Worm (Caenorhabditis elegans) whole organism, L4 larva: ENCODE results near the gene unc-26.

Source experiments
- F26F4.8 ChIP-seq: fragments of 200-800 bp; sonication (Bioruptor generic); conservative IDR thresholded peaks from 2 replicates; pipeline ENCODE4 v1.3.6; 2022; ENCODE audit warnings: missing genetic modification characterization, missing compliant biosample characterization
- T20F7.1 ChIP-seq: fragments of 200-800 bp; sonication (Bioruptor generic); optimal IDR thresholded peaks from 2 replicates; lab custom pipeline; 2018; ENCODE audit warnings: mild to moderate bottlenecking, missing genetic modification characterization, missing compliant biosample characterization
- Y105C5A.15 ChIP-seq: fragments of 200-800 bp; sonication (Bioruptor generic); IDR thresholded peaks from 2 replicates; pipeline ENCODE4 v1.3.6; 2022; ENCODE audit warnings: missing genetic modification characterization, missing compliant biosample characterization
- Y75B8A.6 ChIP-seq: fragments of 200-800 bp; sonication (Bioruptor generic); IDR thresholded peaks from 2 replicates; pipeline ENCODE4 v1.3.6; 2022; ENCODE audit warnings: missing genetic modification reagents, missing genetic modification characterization, missing compliant biosample characterization
- aha-1 ChIP-seq: fragments of 150-350 bp; peaks from one replicate; lab custom pipeline; 2014; ENCODE audit warnings: missing biosample characterization, missing genetic modification characterization
- ceh-20 ChIP-seq: fragments of 200-800 bp; sonication (Bioruptor generic); IDR thresholded peaks from 2 replicates; pipeline ENCODE4 v1.3.6; 2022; ENCODE audit warnings: missing genetic modification reagents, missing genetic modification characterization, missing compliant biosample characterization
- ces-1 ChIP-seq: fragments of 150-350 bp; sonication (generic microtip); optimal IDR thresholded peaks from 4 replicates; lab custom pipeline; 2014; ENCODE audit warnings: missing biosample characterization, missing genetic modification reagents, missing genetic modification characterization
- ctbp-1 ChIP-seq: fragments of 200-800 bp; sonication (Bioruptor generic); IDR thresholded peaks from 2 replicates; pipeline ENCODE4 v1.3.6; 2022; ENCODE audit warnings: missing genetic modification reagents, missing genetic modification characterization, missing compliant biosample characterization
- daf-16 ChIP-seq, 3 experiments: sonication (generic microtip); optimal IDR thresholded peaks; 2 replicates each; lab custom pipeline; 2016 to 2017; ENCODE audit warnings: missing genetic modification characterization in 3 of 3, missing genetic modification reagents in 3 of 3, mild to moderate bottlenecking in 2 of 3, missing compliant biosample characterization in 2 of 3, missing biosample characterization in 1 of 3, moderate library complexity in 1 of 3
- daf-8 ChIP-seq: fragments of 200-800 bp; sonication (Bioruptor generic); IDR thresholded peaks from 2 replicates; pipeline ENCODE4 v1.3.6; 2022; ENCODE audit warnings: missing genetic modification characterization, missing compliant biosample characterization
- dmd-6 ChIP-seq: fragments of 200-800 bp; sonication (Bioruptor generic); IDR thresholded peaks from 2 replicates; pipeline ENCODE4 v1.3.6; 2022; ENCODE audit warnings: missing genetic modification reagents, missing genetic modification characterization, missing compliant biosample characterization
- duxl-1 ChIP-seq: sonication (generic microtip); optimal IDR thresholded peaks from 2 replicates; lab custom pipeline; 2016; ENCODE audit warnings: mild to moderate bottlenecking, missing genetic modification characterization, moderate library complexity, missing compliant biosample characterization; ENCODE audit not compliant: poor library complexity
- dve-1 ChIP-seq: sonication (generic microtip); optimal IDR thresholded peaks from 2 replicates; lab custom pipeline; 2017; ENCODE audit warnings: antibody characterized with exemption, mild to moderate bottlenecking, missing genetic modification characterization, missing compliant biosample characterization; ENCODE audit not compliant: insufficient read depth
- egl-27 ChIP-seq: sonication (generic microtip); optimal IDR thresholded peaks from 3 replicates; lab custom pipeline; 2017; ENCODE audit warnings: missing biosample characterization, missing genetic modification reagents, missing genetic modification characterization
- fkh-10 ChIP-seq: fragments of 150-350 bp; optimal IDR thresholded peaks from 2 replicates; lab custom pipeline; 2014; ENCODE audit warnings: missing biosample characterization, missing genetic modification reagents, missing genetic modification characterization
- fos-1 ChIP-seq: fragments of 150-350 bp; optimal IDR thresholded peaks from 2 replicates; lab custom pipeline; 2014; ENCODE audit warnings: missing biosample characterization, missing genetic modification characterization
- gei-8 ChIP-seq: fragments of 200-800 bp; sonication (Bioruptor generic); optimal IDR thresholded peaks from 2 replicates; lab custom pipeline; 2018; ENCODE audit warnings: mild to moderate bottlenecking, missing genetic modification characterization, missing compliant biosample characterization
- hif-1 ChIP-seq, 2 experiments: sonication (generic microtip); optimal IDR thresholded peaks; 2 replicates each; lab custom pipeline; 2016 to 2017; ENCODE audit warnings: missing compliant biosample characterization in 2 of 2, missing genetic modification characterization in 2 of 2, missing genetic modification reagents in 2 of 2, missing genotype in 2 of 2, mild to moderate bottlenecking in 1 of 2
- hlh-11 ChIP-seq: fragments of 200-800 bp; sonication (Bioruptor generic); optimal IDR thresholded peaks from 2 replicates; lab custom pipeline; 2018; ENCODE audit warnings: mild to moderate bottlenecking, missing genetic modification characterization, missing compliant biosample characterization
- hmg-1.1 ChIP-seq: fragments of 200-800 bp; sonication (Bioruptor generic); IDR thresholded peaks from 2 replicates; pipeline ENCODE4 v1.3.6; 2022; ENCODE audit warnings: missing genetic modification reagents, missing genetic modification characterization, missing compliant biosample characterization
- jun-1 ChIP-seq: fragments of 150-350 bp; optimal IDR thresholded peaks from 2 replicates; lab custom pipeline; 2014; ENCODE audit warnings: missing biosample characterization, missing genetic modification reagents, missing genetic modification characterization
- lin-1 ChIP-seq: fragments of 200-800 bp; sonication (Bioruptor generic); IDR thresholded peaks from 2 replicates; pipeline ENCODE4 v1.3.6; 2022; ENCODE audit warnings: missing genetic modification reagents, missing genetic modification characterization, missing compliant biosample characterization
- lin-38 ChIP-seq: fragments of 200-800 bp; sonication (Bioruptor generic); IDR thresholded peaks from 2 replicates; pipeline ENCODE4 v1.3.6; 2022; ENCODE audit warnings: missing genetic modification reagents, missing genetic modification characterization, missing compliant biosample characterization
- lin-39 ChIP-seq: fragments of 150-350 bp; optimal IDR thresholded peaks from 2 replicates; lab custom pipeline; 2014; ENCODE audit warnings: missing biosample characterization, missing genetic modification reagents, missing genetic modification characterization
- lsy-2 ChIP-seq, 2 experiments: fragments of 150-350 bp in 1 of 2; sonication (generic microtip) in 1 of 2; optimal IDR thresholded peaks; 2 replicates each; lab custom pipeline; 2014 to 2017; ENCODE audit warnings: missing biosample characterization in 2 of 2, missing genetic modification characterization in 2 of 2
- madf-5 ChIP-seq, 2 experiments: fragments of 200-800 bp; sonication (Bioruptor generic); IDR thresholded peaks; 2 replicates each; pipeline ENCODE4 v1.3.6; 2022; ENCODE audit warnings: missing compliant biosample characterization in 2 of 2, missing genetic modification characterization in 2 of 2
- mdt-29 ChIP-seq: fragments of 200-800 bp; sonication (Bioruptor generic); IDR thresholded peaks from 2 replicates; pipeline ENCODE4 v1.3.6; 2022; ENCODE audit warnings: missing genetic modification reagents, missing genetic modification characterization, missing compliant biosample characterization
- mep-1 ChIP-seq: fragments of 150-350 bp; sonication (generic microtip); optimal IDR thresholded peaks from 3 replicates; lab custom pipeline; 2014; ENCODE audit warnings: missing biosample characterization, missing genetic modification characterization
- mxl-2 ChIP-seq: fragments of 200-800 bp; sonication (Bioruptor generic); conservative IDR thresholded peaks from 2 replicates; pipeline ENCODE4 v1.3.6; 2022; ENCODE audit warnings: missing genetic modification reagents, missing genetic modification characterization, missing compliant biosample characterization
- nhr-10 ChIP-seq: fragments of 150-350 bp; optimal IDR thresholded peaks from 2 replicates; lab custom pipeline; 2014; ENCODE audit warnings: missing biosample characterization, missing genetic modification characterization
- nhr-102 ChIP-seq: sonication (generic microtip); optimal IDR thresholded peaks from 2 replicates; lab custom pipeline; 2016; ENCODE audit warnings: mild to moderate bottlenecking, missing genetic modification characterization, moderate library complexity, missing compliant biosample characterization
- nhr-237 ChIP-seq: sonication (generic microtip); optimal IDR thresholded peaks from 2 replicates; lab custom pipeline; 2017; ENCODE audit warnings: missing biosample characterization, missing genetic modification characterization
- nhr-28 ChIP-seq: fragments of 150-350 bp; optimal IDR thresholded peaks from 2 replicates; lab custom pipeline; 2014; ENCODE audit warnings: missing biosample characterization, missing genetic modification characterization
- nhr-6 ChIP-seq: fragments of 150-350 bp; optimal IDR thresholded peaks from 2 replicates; lab custom pipeline; 2014; ENCODE audit warnings: missing biosample characterization, missing genetic modification characterization
- nhr-77 ChIP-seq: fragments of 150-350 bp; optimal IDR thresholded peaks from 2 replicates; lab custom pipeline; 2014; ENCODE audit warnings: missing biosample characterization, missing genetic modification characterization
- pha-4 ChIP-seq, 2 experiments: fragments of 150-350 bp in 1 of 2; fragments of 200-800 bp in 1 of 2; sonication (Bioruptor generic) in 1 of 2; IDR thresholded peaks in 1 of 2; optimal IDR thresholded peaks in 1 of 2; 2 replicates each; pipeline versions ENCODE4 v1.3.6 to Lab custom; 2014 to 2022; ENCODE audit warnings: missing genetic modification characterization in 2 of 2, missing genetic modification reagents in 2 of 2, missing biosample characterization in 1 of 2, missing compliant biosample characterization in 1 of 2
- php-3 ChIP-seq: fragments of 200-800 bp; sonication (Bioruptor generic); IDR thresholded peaks from 2 replicates; pipeline ENCODE4 v1.3.6; 2022; ENCODE audit warnings: missing genetic modification reagents, missing genetic modification characterization, missing compliant biosample characterization
- pqm-1 ChIP-seq: sonication (generic microtip); optimal IDR thresholded peaks from 2 replicates; lab custom pipeline; 2017; ENCODE audit warnings: missing biosample characterization, missing genetic modification characterization
- rbr-2 ChIP-seq: sonication (generic microtip); optimal IDR thresholded peaks from 2 replicates; lab custom pipeline; 2016; ENCODE audit warnings: missing genotype, missing genetic modification characterization, missing compliant biosample characterization
- skn-1 ChIP-seq: fragments of 150-350 bp; optimal IDR thresholded peaks from 2 replicates; lab custom pipeline; 2014; ENCODE audit warnings: missing biosample characterization, missing genetic modification characterization
- tag-97 ChIP-seq: fragments of 200-800 bp; sonication (Bioruptor generic); IDR thresholded peaks from 2 replicates; pipeline ENCODE4 v1.3.6; 2022; ENCODE audit warnings: missing genetic modification characterization, missing compliant biosample characterization
- tra-1 ChIP-seq: fragments of 200-800 bp; sonication (Bioruptor generic); IDR thresholded peaks from 2 replicates; pipeline ENCODE4 v1.3.6; 2022; ENCODE audit warnings: missing genetic modification reagents, missing genetic modification characterization, missing compliant biosample characterization
- unc-39 ChIP-seq: sonication (generic microtip); optimal IDR thresholded peaks from 2 replicates; lab custom pipeline; 2017; ENCODE audit warnings: missing biosample characterization, missing genetic modification characterization
- unc-62 ChIP-seq, 3 experiments: fragments of 150-350 bp in 1 of 3; sonication (generic microtip); optimal IDR thresholded peaks in 2 of 3; peaks in 1 of 3; 1 replicate in 1 of 3; 2 replicates in 2 of 3; lab custom pipeline; 2014 to 2017; ENCODE audit warnings: missing biosample characterization in 3 of 3, missing genetic modification characterization in 3 of 3, missing genetic modification reagents in 3 of 3, missing genotype in 1 of 3
- zip-11 ChIP-seq: fragments of 200-800 bp; sonication (Bioruptor generic); IDR thresholded peaks from 2 replicates; pipeline ENCODE4 v1.3.6; 2022; ENCODE audit warnings: missing genetic modification characterization, missing compliant biosample characterization
- ztf-11 ChIP-seq: fragments of 150-350 bp; optimal IDR thresholded peaks from 2 replicates; lab custom pipeline; 2014; ENCODE audit warnings: missing biosample characterization, missing genetic modification characterization
- ztf-7 ChIP-seq: fragments of 150-350 bp; optimal IDR thresholded peaks from 2 replicates; lab custom pipeline; 2014; ENCODE audit warnings: missing biosample characterization, missing genetic modification characterization

The unc-26 gene

DNA sequence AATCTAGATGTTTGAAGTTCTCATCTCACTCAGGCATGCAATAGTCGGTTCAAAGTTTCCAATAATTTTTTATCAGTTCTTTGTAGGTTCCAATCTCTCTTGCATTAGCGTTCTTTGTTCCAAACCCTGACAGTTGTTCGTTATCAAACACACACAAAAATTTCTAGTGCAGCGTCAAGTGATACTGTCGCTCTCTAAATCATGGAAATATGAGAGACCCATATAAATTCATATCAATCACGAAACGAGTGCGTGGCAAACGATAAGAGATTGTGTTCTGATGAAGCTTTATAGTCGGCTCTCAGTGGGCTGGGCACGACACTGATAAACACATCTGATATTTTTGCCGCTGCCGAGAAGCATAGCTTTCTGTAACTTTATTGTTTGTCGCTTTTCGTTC lies 41.9 kb upstream of the unc-26 start (continued):
- TF ChIP-seq unc-39 (tag; lab: Kevin White, UChicago) (no peak), egl-27 (tag; lab: Kevin White, UChicago) (no peak), dmd-6 (GFP tag; lab: Robert Waterston, UW) (peak; percentile 88), lsy-2 (tag; optimal IDR thresholded peaks at IDR 0.05; lab: Kevin White, UChicago) (peak in 1 of 2 experiments; percentile 39), pha-4 (GFP tag; IDR thresholded peaks at IDR 0.05; lab: Robert Waterston, UW) (peak; percentile 7; the same call in 1 of the 2 replicates), pha-4 (tag; optimal IDR thresholded peaks at IDR 0.05; lab: Kevin White, UChicago) (no peak), fos-1 (tag; lab: Kevin White, UChicago) (no peak), php-3 (GFP tag; lab: Robert Waterston, UW) (peak; percentile 97), madf-5 (GFP tag; IDR thresholded peaks at IDR 0.05; lab: Robert Waterston, UW) (no peak), nhr-10 (tag; lab: Kevin White, UChicago) (peak; percentile 31), Y75B8A.6 (0 out of 2 replicates have a peak, but pooled peaks have one; percentile 19), nhr-28 (tag; lab: Kevin White, UChicago) (peak; percentile 99), lin-1 (peak; percentile 41; the same call in 1 of the 2 replicates), nhr-102 (peak; percentile 72), pqm-1 (tag; lab: Kevin White, UChicago) (peak; percentile 82), hlh-11 (tag; lab: Kevin White, UChicago) (peak; percentile 94), mdt-29 (GFP tag; lab: Robert Waterston, UW) (peak; percentile 45; the same call in 1 of the 2 replicates), ceh-20 (peak; percentile 85)
- TF ChIP-seq, all 104 proteins: peak for 28

ce11 chrIV:13313156-13313555 lies 40.8 kb upstream of the unc-26 start:
- no peak for TF ChIP-seq daf-8
- TF ChIP-seq lin-39, result no peak
- no peak for TF ChIP-seq F26F4.8 (GFP tag; lab: Robert Waterston, UW)
- TF ChIP-seq dmd-6 (GFP tag; lab: Robert Waterston, UW), result peak; percentile 56
- TF ChIP-seq nhr-10 (tag; lab: Kevin White, UChicago), result no peak
- no peak for TF ChIP-seq mxl-2 (GFP tag; lab: Robert Waterston, UW)
- no peak for TF ChIP-seq jun-1
- no peak for TF ChIP-seq rbr-2 (tag; lab: Kevin White, UChicago)
- no peak for TF ChIP-seq ztf-7 (tag; lab: Kevin White, UChicago)
- TF ChIP-seq unc-62 (GFP tag; optimal IDR thresholded peaks at IDR 0.05 in 1 of 2; lab: Kevin White, UChicago), result peak in 1 of 2 experiments; percentile 82
- TF ChIP-seq unc-62 (tag; optimal IDR thresholded peaks at IDR 0.05; lab: Kevin White, UChicago), result no peak
- TF ChIP-seq T20F7.1 (GFP tag; lab: Kevin White, UChicago), result no peak
- TF ChIP-seq tra-1 (GFP tag; lab: Robert Waterston, UW), result 0 out of 2 replicates have a peak, but pooled peaks have one; percentile 9
- TF ChIP-seq hlh-11 (tag; lab: Kevin White, UChicago), result peak; percentile 57
- TF ChIP-seq aha-1 (tag; lab: Kevin White, UChicago), result no peak
- no peak for TF ChIP-seq nhr-237 (tag; lab: Kevin White, UChicago)
- no peak for TF ChIP-seq ces-1 (GFP tag; lab: Kevin White, UChicago)
- peak; percentile 27 for TF ChIP-seq mep-1 (tag; lab: Kevin White, UChicago)
- TF ChIP-seq dve-1, result peak; percentile 0
- no peak for TF ChIP-seq php-3 (GFP tag; lab: Robert Waterston, UW)
- TF ChIP-seq hif-1 (tag; optimal IDR thresholded peaks at IDR 0.05; lab: Kevin White, UChicago), result peak in 1 of 2 experiments; percentile 72
- TF ChIP-seq lin-38, result 0 out of 2 replicates have a peak, but pooled peaks have one; percentile 8
- TF ChIP-seq Y105C5A.15 (GFP tag; lab: Robert Waterston, UW), result no peak
- no peak for TF ChIP-seq nhr-6 (tag; lab: Kevin White, UChicago)
- TF ChIP-seq lsy-2 (tag; optimal IDR thresholded peaks at IDR 0.05; lab: Kevin White, UChicago), result peak in 1 of 2 experiments; percentile 5
- TF ChIP-seq ctbp-1 (GFP tag; lab: Robert Waterston, UW), result no peak
- no peak for TF ChIP-seq duxl-1 (tag; lab: Kevin White, UChicago)
- no peak for TF ChIP-seq ztf-11 (tag; lab: Kevin White, UChicago)
- no peak for TF ChIP-seq gei-8 (GFP tag; lab: Kevin White, UChicago)
- TF ChIP-seq daf-16 (GFP tag; optimal IDR thresholded peaks at IDR 0.05; lab: Kevin White, UChicago), result no peak
- TF ChIP-seq daf-16 (tag; optimal IDR thresholded peaks at IDR 0.05; lab: Kevin White, UChicago), result peak; percentile 5
- TF ChIP-seq tag-97 (GFP tag; lab: Robert Waterston, UW), result no peak
- peak; percentile 38; the same call in 1 of the 2 replicates for TF ChIP-seq hmg-1.1 (GFP tag; lab: Robert Waterston, UW)
- TF ChIP-seq fkh-10 (GFP tag; lab: Kevin White, UChicago), result no peak
- no peak for TF ChIP-seq pqm-1 (tag; lab: Kevin White, UChicago)
- no peak for TF ChIP-seq zip-11 (GFP tag; lab: Robert Waterston, UW)
- no peak for TF ChIP-seq nhr-77 (tag; lab: Kevin White, UChicago)
- TF ChIP-seq skn-1 (tag; lab: Kevin White, UChicago), result no peak
